Fruit fly (Drosophila melanogaster): ENCODE data around the gene gish.

gish gene

dm6 chr3R:16323093-16323492 lies 50.8 kb downstream of the gish start, which contains the start of gene CG6901:
CG6901 (plus strand) TSS chr3R:16323415.
- TF ChIP-seq toe (GFP tag; optimal IDR thresholded peaks at IDR 0.05), result no peak
- TF ChIP-seq CG7101 (tag; optimal IDR thresholded peaks at IDR 0.05), result no peak
- no peak for TF ChIP-seq CG14711 (tag; optimal IDR thresholded peaks at IDR 0.05)
- TF ChIP-seq CG12768 (GFP tag; optimal IDR thresholded peaks at IDR 0.05), result no peak
- no peak for TF ChIP-seq CG11617 (GFP tag; optimal IDR thresholded peaks at IDR 0.05)
- TF ChIP-seq ovo (GFP tag; optimal IDR thresholded peaks at IDR 0.05), result no peak
- TF ChIP-seq Hr96 (GFP tag; optimal IDR thresholded peaks at IDR 0.05), result no peak
- TF ChIP-seq CG1620 (GFP tag; optimal IDR thresholded peaks at IDR 0.05), result no peak
- no peak for TF ChIP-seq cnc (optimal IDR thresholded peaks at IDR 0.05)
- no peak for TF ChIP-seq pad (GFP tag; optimal IDR thresholded peaks at IDR 0.05)
- TF ChIP-seq Clk (GFP tag; optimal IDR thresholded peaks at IDR 0.05), result no peak
- TF ChIP-seq kay (GFP tag; ENCODE audit: borderline replicate concordance), result no peak
- TF ChIP-seq CG5204 (GFP tag; optimal IDR thresholded peaks at IDR 0.05), result no peak
- TF ChIP-seq Mnt (GFP tag; optimal IDR thresholded peaks at IDR 0.05), result no peak
- TF ChIP-seq Crg-1 (GFP tag; optimal IDR thresholded peaks at IDR 0.05), result no peak
- no peak for TF ChIP-seq tj (GFP tag; optimal IDR thresholded peaks at IDR 0.05)
- TF ChIP-seq CG33017 (tag; optimal IDR thresholded peaks at IDR 0.05), result no peak

dm6 chr3R:16325192-16325591 lies 52.9 kb downstream of the gish start, which contains the start of gene CG17929:
CG17929 (plus strand) TSS chr3R:16325492.
- TF ChIP-seq CG5204 (GFP tag; optimal IDR thresholded peaks at IDR 0.05) (no peak), kay (GFP tag; ENCODE audit: borderline replicate concordance) (peak; percentile 55)

- TF ChIP-seq toe (GFP tag; optimal IDR thresholded peaks at IDR 0.05), result no peak
- no peak for TF ChIP-seq cic (GFP tag; optimal IDR thresholded peaks at IDR 0.05)
- TF ChIP-seq CG7101 (tag; optimal IDR thresholded peaks at IDR 0.05), result no peak
- TF ChIP-seq CG5204 (GFP tag; optimal IDR thresholded peaks at IDR 0.05), result no peak
- no peak for TF ChIP-seq Hr96 (GFP tag; optimal IDR thresholded peaks at IDR 0.05)
- no peak for TF ChIP-seq tj (GFP tag; optimal IDR thresholded peaks at IDR 0.05)
- no peak for TF ChIP-seq CG7045 (GFP tag; optimal IDR thresholded peaks at IDR 0.05)
- no peak for TF ChIP-seq CG11617 (GFP tag; optimal IDR thresholded peaks at IDR 0.05)
- TF ChIP-seq CG33017 (tag; optimal IDR thresholded peaks at IDR 0.05), result no peak
- no peak for TF ChIP-seq bab1 (GFP tag; optimal IDR thresholded peaks at IDR 0.05)
- no peak for TF ChIP-seq cnc (optimal IDR thresholded peaks at IDR 0.05)
- TF ChIP-seq Mnt (GFP tag; optimal IDR thresholded peaks at IDR 0.05), result no peak
- TF ChIP-seq Clk (GFP tag; optimal IDR thresholded peaks at IDR 0.05), result no peak
- TF ChIP-seq kay (GFP tag; ENCODE audit: borderline replicate concordance), result no peak
These were observed 55.3 kb downstream of the gish start, which contains the start of gene CG17930 for dm6 chr3R:16327549-16327948. CG17930 (plus strand) TSS chr3R:16327849.

- TF ChIP-seq CG1620 (GFP tag; optimal IDR thresholded peaks at IDR 0.05) (no peak), cnc (optimal IDR thresholded peaks at IDR 0.05) (no peak), cic (GFP tag; optimal IDR thresholded peaks at IDR 0.05) (no peak), CG33017 (tag; optimal IDR thresholded peaks at IDR 0.05) (no peak), kay (GFP tag; ENCODE audit: borderline replicate concordance) (no peak), Mnt (GFP tag; optimal IDR thresholded peaks at IDR 0.05) (no peak), bab1 (GFP tag; optimal IDR thresholded peaks at IDR 0.05) (no peak), CG12768 (GFP tag; optimal IDR thresholded peaks at IDR 0.05) (no peak), CG7101 (tag; optimal IDR thresholded peaks at IDR 0.05) (no peak), toe (GFP tag; optimal IDR thresholded peaks at IDR 0.05) (no peak), pad (GFP tag; optimal IDR thresholded peaks at IDR 0.05) (no peak), Crg-1 (GFP tag; optimal IDR thresholded peaks at IDR 0.05) (no peak)
These were observed 57.5 kb downstream of the gish start for dm6 chr3R:16329797-16330196.

- TF ChIP-seq Crg-1 (GFP tag; optimal IDR thresholded peaks at IDR 0.05), result peak; percentile 12
- peak; percentile 7 for TF ChIP-seq toe (GFP tag; optimal IDR thresholded peaks at IDR 0.05)
- TF ChIP-seq kay (GFP tag; ENCODE audit: borderline replicate concordance), result peak; percentile 89
- TF ChIP-seq CG14711 (tag; optimal IDR thresholded peaks at IDR 0.05), result no peak
- TF ChIP-seq CG7045 (GFP tag; optimal IDR thresholded peaks at IDR 0.05), result peak; percentile 26
- TF ChIP-seq CG11617 (GFP tag; optimal IDR thresholded peaks at IDR 0.05), result no peak
- TF ChIP-seq Mnt (GFP tag; optimal IDR thresholded peaks at IDR 0.05), result no peak
- peak; percentile 48 for TF ChIP-seq cic (GFP tag; optimal IDR thresholded peaks at IDR 0.05)
- TF ChIP-seq CG5204 (GFP tag; optimal IDR thresholded peaks at IDR 0.05), result no peak
- no peak for TF ChIP-seq cnc (optimal IDR thresholded peaks at IDR 0.05)
- TF ChIP-seq ovo (GFP tag; optimal IDR thresholded peaks at IDR 0.05), result peak; percentile 55
- no peak for TF ChIP-seq bab1 (GFP tag; optimal IDR thresholded peaks at IDR 0.05)
These were observed 59.6 kb downstream of the gish start for dm6 chr3R:16331809-16332343.

dm6 chr3R:16334329-16334728 lies 62.1 kb downstream of the gish start:
- TF ChIP-seq CG7101 (tag; optimal IDR thresholded peaks at IDR 0.05), result no peak
- TF ChIP-seq tj (GFP tag; optimal IDR thresholded peaks at IDR 0.05), result no peak

dm6 chr3R:16334797-16335196 lies 62.5 kb downstream of the gish start:
- TF ChIP-seq CG7101 (tag; optimal IDR thresholded peaks at IDR 0.05), result no peak
- no peak for TF ChIP-seq CG14711 (tag; optimal IDR thresholded peaks at IDR 0.05)
- no peak for TF ChIP-seq Mnt (GFP tag; optimal IDR thresholded peaks at IDR 0.05)
